Fruit fly (Drosophila melanogaster) whole organism, wandering third instar larva: Measurements from ENCODE around the gene FucTA.

Experiments
- Dif ChIP-seq: fragments of 200-275, 200-300 bp; sonication (Bioruptor generic); optimal IDR thresholded peaks from 2 replicates; lab custom pipeline; 2018; ENCODE audit warnings: missing biosample characterization, missing genetic modification characterization; ENCODE audit not compliant: partially characterized antibody
- Mio ChIP-seq: sonication (Bioruptor generic); optimal IDR thresholded peaks from 2 replicates; lab custom pipeline; 2016; ENCODE audit warnings: missing biosample characterization, missing genetic modification characterization
- Sp1 ChIP-seq: fragments of 200-800 bp; sonication (Bioruptor generic); optimal IDR thresholded peaks from 3 replicates; lab custom pipeline; 2019; ENCODE audit warnings: missing biosample characterization, mild to moderate bottlenecking, missing genetic modification characterization, moderate library complexity
- Vsx2 ChIP-seq: fragments of 200-300, 225-300 bp; sonication (Bioruptor generic); optimal IDR thresholded peaks from 2 replicates; lab custom pipeline; 2018; ENCODE audit warnings: missing biosample characterization, missing genetic modification characterization; ENCODE audit not compliant: partially characterized antibody
- brk ChIP-seq: fragments of 200-800 bp; sonication (Bioruptor generic); optimal IDR thresholded peaks from 2 replicates; lab custom pipeline; 2016; ENCODE audit warnings: missing biosample characterization, mild to moderate bottlenecking, missing genetic modification characterization
- fru ChIP-seq: fragments of 200-800 bp; sonication (Bioruptor generic); optimal IDR thresholded peaks from 3 replicates; lab custom pipeline; 2016; ENCODE audit warnings: missing biosample characterization, mild to moderate bottlenecking, missing genetic modification characterization
- lola ChIP-seq: fragments of >200 bp; optimal IDR thresholded peaks from 2 replicates; lab custom pipeline; 2017; ENCODE audit warnings: missing biosample characterization, missing genetic modification characterization
- usp ChIP-seq: fragments of >200 bp; optimal IDR thresholded peaks from 2 replicates; lab custom pipeline; 2017; ENCODE audit warnings: missing biosample characterization, missing genetic modification characterization

- TF ChIP-seq Mio, result no peak
- no peak for TF ChIP-seq lola (GFP tag; lab: Kevin White, UChicago)
- no peak for TF ChIP-seq usp (GFP tag; lab: Kevin White, UChicago)
- TF ChIP-seq Vsx2 (GFP tag; lab: Kevin White, UChicago), result no peak
- TF ChIP-seq brk, result no peak
- TF ChIP-seq Dif (GFP tag; lab: Kevin White, UChicago), result no peak
- TF ChIP-seq Sp1 (GFP tag; lab: Kevin White, UChicago), result no peak
- TF ChIP-seq fru (GFP tag; lab: Kevin White, UChicago), result no peak
Measured at dm6 chr3L:15195548-15195947, 48.6 kb downstream of the FucTA start.
